Fruit fly (Drosophila melanogaster): Measurements from ENCODE around the gene toc.

Gene toc

dm6 chr2L:3043647-3044046 is 100.9 kb downstream of the toc start, which contains the start of gene FASN2:
Gene FASN2 (plus strand): TSS chr2L:3043947.
- TF ChIP-seq br (GFP tag; optimal IDR thresholded peaks at IDR 0.05): no peak
- no peak for TF ChIP-seq Rel (GFP tag; optimal IDR thresholded peaks at IDR 0.05)
- TF ChIP-seq Rel (tag; optimal IDR thresholded peaks at IDR 0.05): no peak
- no peak for TF ChIP-seq Mio (GFP tag; optimal IDR thresholded peaks at IDR 0.05)
- no peak for TF ChIP-seq OdsH (GFP tag; optimal IDR thresholded peaks at IDR 0.05)
- TF ChIP-seq usp (GFP tag; optimal IDR thresholded peaks at IDR 0.05): no peak
- TF ChIP-seq foxo (GFP tag; optimal IDR thresholded peaks at IDR 0.05): no peak
- TF ChIP-seq CrebA (GFP tag; optimal IDR thresholded peaks at IDR 0.05; ENCODE audit: borderline replicate concordance): no peak
- no peak for TF ChIP-seq Jra (GFP tag; optimal IDR thresholded peaks at IDR 0.05)
- TF ChIP-seq fru (GFP tag; optimal IDR thresholded peaks at IDR 0.05): no peak
- no peak for TF ChIP-seq Sp1 (GFP tag; optimal IDR thresholded peaks at IDR 0.05)
- no peak for TF ChIP-seq Myc (optimal IDR thresholded peaks at IDR 0.05)
- no peak for TF ChIP-seq Hr78 (GFP tag; optimal IDR thresholded peaks at IDR 0.05)
- no peak for TF ChIP-seq lola (GFP tag; optimal IDR thresholded peaks at IDR 0.05)
- TF ChIP-seq ey (GFP tag; optimal IDR thresholded peaks at IDR 0.05): no peak
- TF ChIP-seq h (GFP tag; optimal IDR thresholded peaks at IDR 0.05): no peak
- no peak for TF ChIP-seq pan (optimal IDR thresholded peaks at IDR 0.05)
- no peak for TF ChIP-seq rgr (GFP tag; optimal IDR thresholded peaks at IDR 0.05)
- TF ChIP-seq GATAd (GFP tag; optimal IDR thresholded peaks at IDR 0.05): no peak
- no peak for TF ChIP-seq tai (GFP tag; optimal IDR thresholded peaks at IDR 0.05)

DNA sequence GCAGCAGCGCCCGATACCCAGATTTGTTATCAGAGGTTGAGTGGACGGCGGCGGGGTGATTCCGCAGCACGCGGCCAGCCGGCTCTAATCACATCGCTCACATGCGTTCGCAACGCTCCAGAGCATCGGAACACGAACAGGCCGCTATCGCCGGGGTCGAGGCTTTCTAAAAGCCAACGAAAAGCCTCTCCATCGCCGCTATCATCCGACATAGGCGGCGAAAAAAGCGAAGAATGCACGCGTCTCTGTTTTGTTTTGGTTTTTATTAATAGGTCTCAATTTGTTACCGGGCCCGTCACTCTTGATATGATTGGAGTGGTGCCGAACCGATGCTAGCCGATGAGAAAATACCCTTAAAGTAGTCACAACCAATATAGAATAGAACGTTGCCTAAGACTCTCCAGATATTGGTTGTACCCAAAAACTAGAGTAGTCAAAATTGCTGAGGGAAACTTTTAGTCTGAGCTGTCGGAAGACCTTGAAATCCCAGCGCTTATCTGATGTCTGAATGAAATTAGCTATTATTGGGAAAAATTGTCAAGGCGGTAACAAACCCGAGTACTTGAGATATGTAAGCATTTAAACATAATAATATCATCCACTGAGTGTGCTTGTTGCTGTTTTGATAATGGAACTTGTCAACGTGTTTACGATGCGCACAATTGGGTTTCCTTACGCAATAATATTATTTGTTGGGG is 102.5 kb downstream of the toc start, which contains the start of gene CG17261:
Gene CG17261, plus strand, starts transcription at position 634 of the 698 bp plus-strand sequence.
- peak; percentile 81 for TF ChIP-seq h (GFP tag; optimal IDR thresholded peaks at IDR 0.05)
- TF ChIP-seq Rel (GFP tag; optimal IDR thresholded peaks at IDR 0.05): no peak
- TF ChIP-seq Rel (tag; optimal IDR thresholded peaks at IDR 0.05): peak; percentile 73
- peak; percentile 43 for TF ChIP-seq OdsH (GFP tag; optimal IDR thresholded peaks at IDR 0.05)
- TF ChIP-seq woc (GFP tag; optimal IDR thresholded peaks at IDR 0.05): no peak
- TF ChIP-seq Jra (GFP tag; optimal IDR thresholded peaks at IDR 0.05): no peak
- peak; percentile 51 for TF ChIP-seq br (GFP tag; optimal IDR thresholded peaks at IDR 0.05)
- TF ChIP-seq foxo (GFP tag; optimal IDR thresholded peaks at IDR 0.05): peak in 1 of 2 experiments; percentile 73
- TF ChIP-seq fru (GFP tag; optimal IDR thresholded peaks at IDR 0.05): peak; percentile 49
- TF ChIP-seq Myc (optimal IDR thresholded peaks at IDR 0.05): no peak
- TF ChIP-seq tai (GFP tag; optimal IDR thresholded peaks at IDR 0.05): no peak
- TF ChIP-seq HLH106 (tag; optimal IDR thresholded peaks at IDR 0.05): no peak
- no peak for TF ChIP-seq ey (GFP tag; optimal IDR thresholded peaks at IDR 0.05)
- peak; percentile 20 for TF ChIP-seq psq (GFP tag; optimal IDR thresholded peaks at IDR 0.05)
- TF ChIP-seq rgr (GFP tag; optimal IDR thresholded peaks at IDR 0.05): peak; percentile 24

- peak; percentile 60 for TF ChIP-seq CG32264 (GFP tag; optimal IDR thresholded peaks at IDR 0.05)
- peak; percentile 41 for TF ChIP-seq woc (GFP tag; optimal IDR thresholded peaks at IDR 0.05)
- TF ChIP-seq br (GFP tag; optimal IDR thresholded peaks at IDR 0.05): peak; percentile 76
- peak; percentile 87 for TF ChIP-seq dsf (GFP tag; optimal IDR thresholded peaks at IDR 0.05; ENCODE audit: borderline replicate concordance)
- no peak for TF ChIP-seq Rel (GFP tag; optimal IDR thresholded peaks at IDR 0.05)
- peak; percentile 39 for TF ChIP-seq Rel (tag; optimal IDR thresholded peaks at IDR 0.05)
- TF ChIP-seq rgr (GFP tag; optimal IDR thresholded peaks at IDR 0.05): peak; percentile 80
- TF ChIP-seq Dif (GFP tag; optimal IDR thresholded peaks at IDR 0.05; ENCODE audit: partially characterized antibody): no peak
- peak; percentile 86 for TF ChIP-seq Jra (GFP tag; optimal IDR thresholded peaks at IDR 0.05)
- no peak for TF ChIP-seq tai (GFP tag; optimal IDR thresholded peaks at IDR 0.05)
- peak; percentile 64 for TF ChIP-seq psq (GFP tag; optimal IDR thresholded peaks at IDR 0.05)
- peak; percentile 84 for TF ChIP-seq Hr83 (GFP tag; optimal IDR thresholded peaks at IDR 0.05; ENCODE audit: poor library complexity, severe bottlenecking)
- peak; percentile 69 for TF ChIP-seq HLH106 (tag; optimal IDR thresholded peaks at IDR 0.05)
- peak; percentile 70 for TF ChIP-seq fru (GFP tag; optimal IDR thresholded peaks at IDR 0.05)
- TF ChIP-seq N (GFP tag; optimal IDR thresholded peaks at IDR 0.05): no peak
- TF ChIP-seq Hnf4 (GFP tag; optimal IDR thresholded peaks at IDR 0.05): peak; percentile 91
- TF ChIP-seq sv (GFP tag; optimal IDR thresholded peaks at IDR 0.05): peak; percentile 45
- TF ChIP-seq Mio (GFP tag; optimal IDR thresholded peaks at IDR 0.05): no peak
- TF ChIP-seq Hr78 (GFP tag; optimal IDR thresholded peaks at IDR 0.05): no peak
- TF ChIP-seq sage (GFP tag; optimal IDR thresholded peaks at IDR 0.05): peak; percentile 59
- TF ChIP-seq GATAd (GFP tag; optimal IDR thresholded peaks at IDR 0.05): peak; percentile 52
- peak in 1 of 2 experiments; percentile 82 for TF ChIP-seq foxo (GFP tag; optimal IDR thresholded peaks at IDR 0.05)
- TF ChIP-seq CG9705 (GFP tag; optimal IDR thresholded peaks at IDR 0.05): peak; percentile 66
- no peak for TF ChIP-seq Dfd (GFP tag; optimal IDR thresholded peaks at IDR 0.05)
- peak; percentile 73 for TF ChIP-seq ey (GFP tag; optimal IDR thresholded peaks at IDR 0.05)
- no peak for TF ChIP-seq brk (GFP tag; optimal IDR thresholded peaks at IDR 0.05)
- no peak for TF ChIP-seq lola (GFP tag; optimal IDR thresholded peaks at IDR 0.05)
- peak; percentile 85 for TF ChIP-seq h (GFP tag; optimal IDR thresholded peaks at IDR 0.05)
- TF ChIP-seq Vsx2 (GFP tag; optimal IDR thresholded peaks at IDR 0.05; ENCODE audit: partially characterized antibody): no peak
- TF ChIP-seq dl (GFP tag; optimal IDR thresholded peaks at IDR 0.05; ENCODE audit: insufficient read depth in 1 of 2, partially characterized antibody in 2 of 2): no peak
- TF ChIP-seq dmrt93B (GFP tag; optimal IDR thresholded peaks at IDR 0.05): no peak
- no peak for TF ChIP-seq jim (GFP tag; optimal IDR thresholded peaks at IDR 0.05)
- no peak for TF ChIP-seq pan (optimal IDR thresholded peaks at IDR 0.05)
- peak; percentile 66 for TF ChIP-seq Sp1 (GFP tag; optimal IDR thresholded peaks at IDR 0.05)
- TF ChIP-seq usp (GFP tag; optimal IDR thresholded peaks at IDR 0.05): no peak
- TF ChIP-seq Abd-B (GFP tag; optimal IDR thresholded peaks at IDR 0.05): no peak
- TF ChIP-seq OdsH (GFP tag; optimal IDR thresholded peaks at IDR 0.05): peak; percentile 69
- peak; percentile 31 for TF ChIP-seq Myc (optimal IDR thresholded peaks at IDR 0.05)
- no peak for TF ChIP-seq CrebA (GFP tag; optimal IDR thresholded peaks at IDR 0.05; ENCODE audit: borderline replicate concordance)
Measured at dm6 chr2L:3039774-3040173, 104.8 kb downstream of the toc start, which contains the start of the genes cnir and CG17221. Gene cnir (minus strand): TSS chr2L:3039812. Gene CG17221 (plus strand): TSS chr2L:3039976.

All from whole organism, wandering third instar larva.